Fruit fly (Drosophila melanogaster): ENCODE measurements around the gene ftz-f1.

DNA sequence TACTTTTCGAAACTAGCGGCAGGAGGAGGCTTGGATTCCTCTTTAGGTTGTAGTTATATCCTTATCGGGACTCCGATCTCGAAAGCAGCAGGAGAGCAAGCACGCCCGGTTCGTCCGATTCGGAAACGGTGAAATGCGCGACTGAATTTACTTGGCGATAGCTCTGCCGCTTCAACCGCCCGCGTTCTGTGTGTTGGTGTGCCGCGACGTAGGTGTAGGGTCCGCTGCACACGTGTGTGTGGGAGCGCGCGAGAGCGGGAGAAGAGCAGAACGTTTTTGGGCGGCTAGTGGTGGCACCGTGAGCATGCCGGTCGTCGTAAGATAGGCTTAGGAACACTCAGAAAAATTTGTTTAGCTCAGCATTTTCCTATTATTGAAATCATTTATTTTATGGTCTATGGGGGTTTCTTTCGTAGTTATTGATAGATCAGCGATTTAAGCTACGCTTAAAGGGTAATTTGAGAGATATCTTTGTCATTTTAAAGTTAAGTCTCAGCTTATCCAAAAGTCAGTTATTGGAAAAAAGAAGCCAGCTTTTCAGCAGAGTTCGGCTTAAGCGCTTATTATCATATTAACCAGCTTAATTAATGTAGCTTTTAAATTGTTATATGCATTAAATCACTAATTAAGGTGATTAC, 39.4 kb upstream of the ftz-f1 start:
- TF ChIP-seq CG17806 (tag; optimal IDR thresholded peaks at IDR 0.05) (peak; percentile 2), CG10348 (GFP tag; IDR thresholded peaks at IDR 0.05) (no peak), CG13204 (GFP tag; optimal IDR thresholded peaks at IDR 0.05) (peak; percentile 95), D1 (tag; optimal IDR thresholded peaks at IDR 0.05) (no peak), Snoo (tag; optimal IDR thresholded peaks at IDR 0.05) (no peak), CG9948 (tag; optimal IDR thresholded peaks at IDR 0.05) (no peak), CG8301 (tag; optimal IDR thresholded peaks at IDR 0.05) (peak; percentile 21), EcR (GFP tag; optimal IDR thresholded peaks at IDR 0.05) (peak; percentile 64), Pif1A (GFP tag; optimal IDR thresholded peaks at IDR 0.05) (peak; percentile 27), fd96Ca (GFP tag; IDR thresholded peaks at IDR 0.05) (no peak), CG34367 (tag; optimal IDR thresholded peaks at IDR 0.05) (no peak), CG4496 (GFP tag; IDR thresholded peaks at IDR 0.05) (no peak), CG32121 (GFP tag; IDR thresholded peaks at IDR 0.05) (no peak)
